Worm (Caenorhabditis elegans): ENCODE measurements around the gene F44E7.5.

F44E7.5 gene

ce11 chrV:5758780-5759179, 21.9 kb downstream of the F44E7.5 start, which contains the start of gene C53A3.4:
C53A3.4 (minus strand) TSS chrV:5758880.
- no peak for TF ChIP-seq Y56A3A.18 (GFP tag; IDR thresholded peaks at IDR 0.05)
- TF ChIP-seq sea-2 (GFP tag; IDR thresholded peaks at IDR 0.05): no peak
- no peak for TF ChIP-seq lsl-1 (GFP tag; optimal IDR thresholded peaks at IDR 0.05)
- no peak for TF ChIP-seq unc-130 (GFP tag; optimal IDR thresholded peaks at IDR 0.05)
- TF ChIP-seq mcd-1 (GFP tag; IDR thresholded peaks at IDR 0.05): no peak
- no peak for TF ChIP-seq aptf-3 (GFP tag; IDR thresholded peaks at IDR 0.05)
- no peak for TF ChIP-seq mes-4 (tag; optimal IDR thresholded peaks at IDR 0.05)

DNA sequence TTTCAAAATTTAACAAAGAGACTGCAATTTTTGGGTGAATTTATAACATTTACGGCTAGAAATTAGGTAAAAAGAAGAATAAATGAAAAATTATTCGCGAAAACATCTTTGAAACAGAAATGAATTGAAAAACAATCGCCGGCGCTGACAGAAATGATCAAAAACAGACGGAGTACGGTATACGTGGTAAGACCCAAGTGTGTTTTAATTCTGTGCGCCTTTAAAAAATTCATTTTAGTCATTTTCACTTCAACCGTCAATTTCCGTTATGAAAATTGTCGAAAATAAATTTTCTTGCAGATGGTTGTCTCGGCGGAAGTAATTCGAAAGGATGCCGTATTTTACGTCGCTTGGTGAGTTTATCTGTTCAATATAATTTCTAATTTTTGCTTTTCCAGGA, 24.5 kb downstream of the F44E7.5 start, which contains the start of gene C53A3.3:
Gene C53A3.3 (plus strand): TSS at position 301 of the 400 bp plus-strand sequence.
- no peak for TF ChIP-seq unc-62 (GFP tag; optimal IDR thresholded peaks at IDR 0.05)
- no peak for TF ChIP-seq Y56A3A.18 (GFP tag; IDR thresholded peaks at IDR 0.05)
- no peak for TF ChIP-seq zim-3 (tag; optimal IDR thresholded peaks at IDR 0.05)
- no peak for TF ChIP-seq tlf-1 (GFP tag; optimal IDR thresholded peaks at IDR 0.05)
- TF ChIP-seq B0019.2 (GFP tag; conservative IDR thresholded peaks at IDR 0.05): no peak
- TF ChIP-seq ccch-3 (GFP tag; optimal IDR thresholded peaks at IDR 0.05): no peak
- TF ChIP-seq ztf-26 (tag; optimal IDR thresholded peaks at IDR 0.05): no peak
- no peak for TF ChIP-seq attf-6 (GFP tag; IDR thresholded peaks at IDR 0.05)
- TF ChIP-seq hsf-1 (GFP tag; IDR thresholded peaks at IDR 0.05): no peak
- TF ChIP-seq fkh-3 (tag; optimal IDR thresholded peaks at IDR 0.05): no peak
- TF ChIP-seq egl-44 (GFP tag; IDR thresholded peaks at IDR 0.05): no peak
- no peak for TF ChIP-seq T26A5.8 (tag; optimal IDR thresholded peaks at IDR 0.05)
- TF ChIP-seq snpc-4 (GFP tag; optimal IDR thresholded peaks at IDR 0.05): no peak
- TF ChIP-seq snpc-4 (tag; optimal IDR thresholded peaks at IDR 0.05): no peak
- no peak for TF ChIP-seq attf-5 (GFP tag; optimal IDR thresholded peaks at IDR 0.05)
- TF ChIP-seq cebp-2 (GFP tag; IDR thresholded peaks at IDR 0.05): no peak
- TF ChIP-seq snpc-1.1 (tag; optimal IDR thresholded peaks at IDR 0.05; ENCODE audit: insufficient read depth): no peak
- no peak for TF ChIP-seq egl-18 (GFP tag; IDR thresholded peaks at IDR 0.05)
- TF ChIP-seq pha-4 (tag; optimal IDR thresholded peaks at IDR 0.05): no peak

ce11 chrV:5755203-5755693, 25.5 kb downstream of the F44E7.5 start, which contains the start of gene K09H11.11:
K09H11.11 (minus strand) TSS chrV:5755253.
- peak; percentile 92 for TF ChIP-seq egrh-3 (GFP tag; IDR thresholded peaks at IDR 0.05)

DNA sequence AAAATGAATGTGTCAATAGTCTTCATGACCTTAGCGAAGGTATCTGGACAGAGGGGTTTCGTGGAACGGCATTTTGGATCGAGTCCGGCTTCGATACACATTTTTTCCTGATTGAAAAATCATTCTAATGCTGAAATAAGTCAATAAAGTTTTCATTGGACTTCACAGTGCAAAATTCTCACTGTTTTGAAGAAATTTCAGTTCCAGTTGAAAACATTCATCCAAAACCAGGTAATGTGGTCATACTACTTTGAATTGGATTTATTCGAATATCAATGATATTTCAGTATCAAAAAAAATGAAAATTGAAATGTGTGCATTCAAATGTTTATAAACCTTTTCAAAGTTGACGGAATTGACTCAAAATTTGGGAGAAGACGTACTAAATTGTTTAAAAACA, 27.3 kb downstream of the F44E7.5 start, which contains the start of gene pgph-1:
Gene pgph-1 (minus strand): TSS at position 101 of the 400 bp plus-strand sequence.
- TF ChIP-seq attf-5 (GFP tag; optimal IDR thresholded peaks at IDR 0.05): no peak
- no peak for TF ChIP-seq madf-8 (GFP tag; conservative IDR thresholded peaks at IDR 0.05)
- TF ChIP-seq mes-4 (tag; optimal IDR thresholded peaks at IDR 0.05): no peak
- no peak for TF ChIP-seq fkh-3 (tag; optimal IDR thresholded peaks at IDR 0.05)

ce11 chrV:5747519-5747918, 33.2 kb downstream of the F44E7.5 start, which contains the start of gene acds-10:
acds-10 (plus strand) TSS chrV:5747819.
- TF ChIP-seq nhr-80 (tag; optimal IDR thresholded peaks at IDR 0.05) (peak; percentile 8), sptf-2 (GFP tag; optimal IDR thresholded peaks at IDR 0.05) (no peak)

DNA sequence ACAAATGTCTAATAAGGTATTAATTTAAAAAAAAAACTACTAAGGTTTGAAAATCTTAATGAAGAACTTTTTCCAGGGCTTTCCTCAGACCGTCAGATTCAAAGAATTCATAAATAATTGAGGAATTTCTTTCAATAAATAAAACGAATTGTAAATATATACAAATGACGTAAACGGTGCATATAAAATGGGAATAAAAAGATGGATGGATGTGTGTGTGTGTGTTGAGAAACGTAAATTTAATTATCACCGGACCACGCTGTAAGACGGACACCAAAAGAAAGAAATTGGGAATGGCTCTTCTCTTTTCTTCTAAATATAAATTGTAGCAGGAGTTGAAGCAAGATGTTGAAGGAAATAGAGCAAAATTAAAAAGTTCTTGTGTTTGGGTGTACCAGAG, 34.5 kb downstream of the F44E7.5 start:
- TF ChIP-seq atf-7 (tag; optimal IDR thresholded peaks at IDR 0.05): no peak
- TF ChIP-seq F37B4.10 (GFP tag; IDR thresholded peaks at IDR 0.05): no peak
- TF ChIP-seq hsf-1 (GFP tag; IDR thresholded peaks at IDR 0.05): no peak
- TF ChIP-seq cebp-1 (GFP tag; IDR thresholded peaks at IDR 0.05): no peak
- no peak for TF ChIP-seq cebp-1 (tag; optimal IDR thresholded peaks at IDR 0.05)

Measured in whole organism, young adult.